Worm (Caenorhabditis elegans): ENCODE results near the gene cdf-2.

The cdf-2 gene

ce11 chrX:12472232-12472631 lies 5.5 kb upstream of the cdf-2 start:
- no peak for TF ChIP-seq sma-9 (GFP tag; optimal IDR thresholded peaks at IDR 0.05)
- no peak for TF ChIP-seq sma-9 (tag; optimal IDR thresholded peaks at IDR 0.05)
- no peak for TF ChIP-seq nhr-21 (tag; optimal IDR thresholded peaks at IDR 0.05)
- no peak for TF ChIP-seq ceh-16 (tag; optimal IDR thresholded peaks at IDR 0.05)
- no peak for TF ChIP-seq Y55F3AM.14 (GFP tag; optimal IDR thresholded peaks at IDR 0.05)
- TF ChIP-seq alr-1 (tag; optimal IDR thresholded peaks at IDR 0.05) = no peak
- no peak for TF ChIP-seq nhr-237 (tag; optimal IDR thresholded peaks at IDR 0.05)
- no peak for TF ChIP-seq ZK546.5 (tag; optimal IDR thresholded peaks at IDR 0.05)
- TF ChIP-seq unc-55 (GFP tag; optimal IDR thresholded peaks at IDR 0.05) = no peak
- TF ChIP-seq elt-3 (tag; optimal IDR thresholded peaks at IDR 0.05) = no peak

ce11 chrX:12469846-12470245 lies 3.1 kb upstream of the cdf-2 start:
- TF ChIP-seq nhr-21 (tag; optimal IDR thresholded peaks at IDR 0.05) = no peak
- TF ChIP-seq nhr-237 (tag; optimal IDR thresholded peaks at IDR 0.05) = no peak
- no peak for TF ChIP-seq sem-4 (tag; optimal IDR thresholded peaks at IDR 0.05)
- TF ChIP-seq zag-1 (tag; optimal IDR thresholded peaks at IDR 0.05) = no peak
- no peak for TF ChIP-seq nhr-25 (tag; optimal IDR thresholded peaks at IDR 0.05)
- no peak for TF ChIP-seq lin-13 (GFP tag; optimal IDR thresholded peaks at IDR 0.05)
- no peak for TF ChIP-seq gmeb-1 (tag; optimal IDR thresholded peaks at IDR 0.05)
- TF ChIP-seq lin-39 (tag; optimal IDR thresholded peaks at IDR 0.05) = no peak
- no peak for TF ChIP-seq fos-1 (tag; optimal IDR thresholded peaks at IDR 0.05)
- no peak for TF ChIP-seq egl-27 (tag; optimal IDR thresholded peaks at IDR 0.05)
- no peak for TF ChIP-seq alr-1 (tag; optimal IDR thresholded peaks at IDR 0.05)
- TF ChIP-seq ztf-1 (GFP tag; conservative IDR thresholded peaks at IDR 0.05) = no peak
- TF ChIP-seq unc-39 (tag; optimal IDR thresholded peaks at IDR 0.05) = no peak
- no peak for TF ChIP-seq sma-3 (GFP tag; optimal IDR thresholded peaks at IDR 0.05)

- TF ChIP-seq elt-3 (tag; optimal IDR thresholded peaks at IDR 0.05) (no peak), F13H6.1 (tag; optimal IDR thresholded peaks at IDR 0.05) (peak; percentile 28)
Measured at ce11 chrX:12467660-12468111, 969 bp upstream of the cdf-2 start, which contains the start of gene myo-2. myo-2 (plus strand) TSS chrX:12468061.

- no peak for TF ChIP-seq nhr-237 (tag; optimal IDR thresholded peaks at IDR 0.05)
- no peak for TF ChIP-seq ztf-4 (tag; optimal IDR thresholded peaks at IDR 0.05)
- no peak for TF ChIP-seq unc-39 (tag; optimal IDR thresholded peaks at IDR 0.05)
- no peak for TF ChIP-seq ztf-11 (tag; optimal IDR thresholded peaks at IDR 0.05)
- no peak for TF ChIP-seq nhr-12 (tag; optimal IDR thresholded peaks at IDR 0.05)
- no peak for TF ChIP-seq fos-1 (tag; optimal IDR thresholded peaks at IDR 0.05)
- no peak for TF ChIP-seq nhr-129 (tag; optimal IDR thresholded peaks at IDR 0.05)
- no peak for TF ChIP-seq lin-11 (tag; optimal IDR thresholded peaks at IDR 0.05)
- no peak for TF ChIP-seq lsy-2 (tag; optimal IDR thresholded peaks at IDR 0.05)
Measured at ce11 chrX:12463504-12463903, 3.2 kb downstream of the cdf-2 start, which contains the start of gene T18D3.5. T18D3.5 (plus strand) TSS chrX:12463804.

- TF ChIP-seq snpc-4 (tag; optimal IDR thresholded peaks at IDR 0.05) (no peak), mdl-1 (tag; optimal IDR thresholded peaks at IDR 0.05) (no peak), F13H6.1 (tag; optimal IDR thresholded peaks at IDR 0.05) (no peak), lsy-2 (tag; optimal IDR thresholded peaks at IDR 0.05) (no peak), dmd-4 (tag; optimal IDR thresholded peaks at IDR 0.05) (no peak), Y55F3AM.14 (GFP tag; optimal IDR thresholded peaks at IDR 0.05) (no peak), unc-55 (GFP tag; optimal IDR thresholded peaks at IDR 0.05) (no peak)
Measured at ce11 chrX:12461557-12461956, 5.2 kb downstream of the cdf-2 start, which contains the start of gene odr-7. odr-7 (minus strand) TSS chrX:12461657.

- TF ChIP-seq mab-5 (tag; optimal IDR thresholded peaks at IDR 0.05) = no peak
- no peak for TF ChIP-seq elt-1 (tag; optimal IDR thresholded peaks at IDR 0.05)
- TF ChIP-seq nhr-11 (tag; optimal IDR thresholded peaks at IDR 0.05) = no peak
- peak; percentile 83 for TF ChIP-seq nhr-21 (tag; optimal IDR thresholded peaks at IDR 0.05)
- no peak for TF ChIP-seq nhr-23 (tag; optimal IDR thresholded peaks at IDR 0.05)
- TF ChIP-seq ztf-1 (GFP tag; conservative IDR thresholded peaks at IDR 0.05) = no peak
- TF ChIP-seq gmeb-1 (tag; optimal IDR thresholded peaks at IDR 0.05) = peak; percentile 43
- no peak for TF ChIP-seq dmd-4 (tag; optimal IDR thresholded peaks at IDR 0.05)
- TF ChIP-seq F13H6.1 (tag; optimal IDR thresholded peaks at IDR 0.05) = peak; percentile 70
- no peak for TF ChIP-seq zag-1 (tag; optimal IDR thresholded peaks at IDR 0.05)
- TF ChIP-seq lsy-2 (tag; optimal IDR thresholded peaks at IDR 0.05) = peak in 1 of 2 experiments; percentile 57
- TF ChIP-seq Y55F3AM.14 (GFP tag; optimal IDR thresholded peaks at IDR 0.05) = peak; percentile 21
- peak; percentile 73 for TF ChIP-seq sma-9 (GFP tag; optimal IDR thresholded peaks at IDR 0.05)
- TF ChIP-seq sma-9 (tag; optimal IDR thresholded peaks at IDR 0.05) = no peak
- TF ChIP-seq skn-1 (tag; optimal IDR thresholded peaks at IDR 0.05) = no peak
- no peak for TF ChIP-seq elt-3 (tag; optimal IDR thresholded peaks at IDR 0.05)
- no peak for TF ChIP-seq ztf-11 (tag; optimal IDR thresholded peaks at IDR 0.05)
- TF ChIP-seq snpc-4 (tag; optimal IDR thresholded peaks at IDR 0.05) = no peak
- no peak for TF ChIP-seq alr-1 (tag; optimal IDR thresholded peaks at IDR 0.05)
- TF ChIP-seq sma-3 (GFP tag; optimal IDR thresholded peaks at IDR 0.05) = peak; percentile 62
- no peak for TF ChIP-seq ceh-82 (tag; optimal IDR thresholded peaks at IDR 0.05)
- TF ChIP-seq fos-1 (tag; optimal IDR thresholded peaks at IDR 0.05) = peak; percentile 20
- TF ChIP-seq nhr-129 (tag; optimal IDR thresholded peaks at IDR 0.05) = peak; percentile 84
- TF ChIP-seq unc-55 (GFP tag; optimal IDR thresholded peaks at IDR 0.05) = no peak
- TF ChIP-seq mdl-1 (tag; optimal IDR thresholded peaks at IDR 0.05) = no peak
- peak; percentile 19 for TF ChIP-seq nhr-6 (tag; optimal IDR thresholded peaks at IDR 0.05)
- no peak for TF ChIP-seq nhr-237 (tag; optimal IDR thresholded peaks at IDR 0.05)
- TF ChIP-seq nhr-10 (tag; optimal IDR thresholded peaks at IDR 0.05) = no peak
- no peak for TF ChIP-seq mbf-1 (tag; optimal IDR thresholded peaks at IDR 0.05)
- TF ChIP-seq peb-1 (tag; optimal IDR thresholded peaks at IDR 0.05) = no peak
Measured at ce11 chrX:12458021-12458420, 8.7 kb downstream of the cdf-2 start.

Measured in whole organism, L2 larva.